Fruit fly (Drosophila melanogaster) whole organism, embryonic: ENCODE data around the gene CG43077.

Experiments used
- CG31388 ChIP-seq: fragments of 200-800 bp; sonication (Bioruptor generic); optimal IDR thresholded peaks from 2 replicates; lab custom pipeline; 2016; ENCODE audit warnings: missing biosample characterization, missing genetic modification characterization
- Deaf1 ChIP-seq: fragments of 200-800 bp; optimal IDR thresholded peaks from 3 replicates; lab custom pipeline; 2019; ENCODE audit warnings: missing biosample characterization, mild to moderate bottlenecking, missing genetic modification characterization, moderate library complexity
- bab2 ChIP-seq: fragments of 200-800 bp; sonication (Bioruptor generic); optimal IDR thresholded peaks from 2 replicates; lab custom pipeline; 2016; ENCODE audit warnings: missing biosample characterization, missing genetic modification characterization
- oc ChIP-seq: fragments of 200-800 bp; sonication (Bioruptor generic); optimal IDR thresholded peaks from 2 replicates; lab custom pipeline; 2018; ENCODE audit warnings: missing biosample characterization, mild to moderate bottlenecking, missing genetic modification characterization, moderate library complexity

DNA sequence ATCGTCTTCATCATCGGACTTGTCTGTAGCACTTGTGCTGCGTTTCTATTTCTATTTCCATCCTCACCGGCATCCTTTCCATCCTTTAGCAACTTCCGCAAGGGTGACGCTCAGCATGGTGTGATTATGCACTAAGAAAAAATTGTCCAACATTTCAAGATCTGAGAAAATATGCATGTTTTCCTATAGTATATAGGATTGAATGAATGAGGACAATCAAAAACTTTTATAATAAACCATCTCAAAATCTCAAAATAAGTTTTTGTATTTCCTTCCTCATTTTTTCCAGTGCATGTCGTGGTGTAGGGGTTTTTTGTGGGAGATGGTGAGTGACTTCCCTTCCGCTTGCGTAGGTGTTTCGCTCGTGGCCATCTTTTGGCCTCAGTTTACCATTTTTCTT lies 46.9 kb downstream of the CG43077 start:
- TF ChIP-seq CG31388 (GFP tag; lab: Kevin White, UChicago) (no peak), bab2 (GFP tag; lab: Kevin White, UChicago) (no peak), Deaf1 (no peak), oc (tag; lab: Kevin White, UChicago) (no peak)
